Fruit fly (Drosophila melanogaster): ENCODE data around the gene CG17721.

CG17721 gene

dm6 chr3R:11196648-11197388, 38.1 kb upstream of the CG17721 start (continued):
- TF ChIP-seq grau (tag; optimal IDR thresholded peaks at IDR 0.05) (peak; percentile 95), CG4282 (GFP tag; optimal IDR thresholded peaks at IDR 0.05) (no peak), pros (GFP tag; optimal IDR thresholded peaks at IDR 0.05) (peak; percentile 77), CG30403 (GFP tag; optimal IDR thresholded peaks at IDR 0.05) (peak; percentile 99), CG13624 (GFP tag; optimal IDR thresholded peaks at IDR 0.05) (peak; percentile 97), CG2875 (GFP tag; optimal IDR thresholded peaks at IDR 0.05) (peak; percentile 96), NK7.1 (GFP tag; optimal IDR thresholded peaks at IDR 0.05) (no peak), CG6854 (GFP tag; optimal IDR thresholded peaks at IDR 0.05) (peak; percentile 98), Ada2b (GFP tag; IDR thresholded peaks at IDR 0.05) (peak; percentile 97), Meics (GFP tag; optimal IDR thresholded peaks at IDR 0.05) (peak; percentile 99), seq (GFP tag; IDR thresholded peaks at IDR 0.05) (peak; percentile 98), dmrt99B (tag; optimal IDR thresholded peaks at IDR 0.05) (peak; percentile 100), CG1602 (GFP tag; optimal IDR thresholded peaks at IDR 0.05) (peak; percentile 97), HLH3B (GFP tag; IDR thresholded peaks at IDR 0.05) (peak; percentile 98), eve (GFP tag; optimal IDR thresholded peaks at IDR 0.05) (peak in 1 of 2 experiments; percentile 99), mld (GFP tag; IDR thresholded peaks at IDR 0.05; ENCODE audit: partially characterized antibody) (no peak), Deaf1 (tag; optimal IDR thresholded peaks at IDR 0.05) (peak; percentile 76), stwl (tag; optimal IDR thresholded peaks at IDR 0.05) (no peak), Hand (GFP tag; optimal IDR thresholded peaks at IDR 0.05) (peak; percentile 97), ash1 (GFP tag; optimal IDR thresholded peaks at IDR 0.05) (peak; percentile 82), lilli (GFP tag; optimal IDR thresholded peaks at IDR 0.05) (peak; percentile 94), ato (GFP tag; IDR thresholded peaks at IDR 0.05; ENCODE audit: partially characterized antibody) (no peak), Lim3 (GFP tag; IDR thresholded peaks at IDR 0.05) (peak; percentile 96), Chrac-16 (GFP tag; optimal IDR thresholded peaks at IDR 0.05) (peak; percentile 92), CG7839 (tag; optimal IDR thresholded peaks at IDR 0.05) (peak; percentile 100), CG9727 (GFP tag; optimal IDR thresholded peaks at IDR 0.05) (peak; percentile 100), CG9437 (GFP tag; optimal IDR thresholded peaks at IDR 0.05) (peak; percentile 97), insv (GFP tag; optimal IDR thresholded peaks at IDR 0.05) (peak in 1 of 2 experiments; percentile 79), CG7372 (GFP tag; IDR thresholded peaks at IDR 0.05) (peak; percentile 99), dysf (GFP tag; IDR thresholded peaks at IDR 0.05) (peak; percentile 99), CG17829 (tag; optimal IDR thresholded peaks at IDR 0.05) (peak; percentile 96), luna (GFP tag; optimal IDR thresholded peaks at IDR 0.05) (peak; percentile 52), HHEX (GFP tag; optimal IDR thresholded peaks at IDR 0.05) (peak; percentile 98), CG9797 (GFP tag; optimal IDR thresholded peaks at IDR 0.05) (peak; percentile 33), CG15601 (tag; optimal IDR thresholded peaks at IDR 0.05) (peak; percentile 98), oc (tag; optimal IDR thresholded peaks at IDR 0.05) (peak; percentile 97), da (GFP tag; optimal IDR thresholded peaks at IDR 0.05) (peak; percentile 82), CG8359 (GFP tag; optimal IDR thresholded peaks at IDR 0.05; ENCODE audit: borderline replicate concordance) (peak; percentile 93), Trl (optimal IDR thresholded peaks at IDR 0.05) (peak; percentile 71 to 81), Trl (GFP tag; optimal IDR thresholded peaks at IDR 0.05) (peak; percentile 81), sna (GFP tag; IDR thresholded peaks at IDR 0.05; ENCODE audit: partially characterized antibody) (no peak), CG12155 (GFP tag; optimal IDR thresholded peaks at IDR 0.05) (peak; percentile 94), CG16779 (GFP tag; IDR thresholded peaks at IDR 0.05) (peak; percentile 91), CG4617 (GFP tag; optimal IDR thresholded peaks at IDR 0.05; ENCODE audit: borderline replicate concordance) (peak; percentile 86), CG11560 (tag; IDR thresholded peaks at IDR 0.05) (peak; percentile 93), CG8290 (GFP tag; optimal IDR thresholded peaks at IDR 0.05) (peak; percentile 91), CG8290 (tag; optimal IDR thresholded peaks at IDR 0.05) (peak; percentile 77 to 84), ham (GFP tag; IDR thresholded peaks at IDR 0.05) (peak; percentile 91), CG4820 (GFP tag; optimal IDR thresholded peaks at IDR 0.05) (peak; percentile 97), Dad (GFP tag; optimal IDR thresholded peaks at IDR 0.05) (peak; percentile 95)
